Worm (Caenorhabditis elegans): ENCODE measurements around the gene cdr-2.

- no peak for TF ChIP-seq unc-39 (tag; optimal IDR thresholded peaks at IDR 0.05)
- no peak for TF ChIP-seq nhr-76 (tag; optimal IDR thresholded peaks at IDR 0.05)
- no peak for TF ChIP-seq elt-3 (tag; optimal IDR thresholded peaks at IDR 0.05)
- TF ChIP-seq ztf-11 (tag; optimal IDR thresholded peaks at IDR 0.05), result no peak
- no peak for TF ChIP-seq sptf-1 (tag; optimal IDR thresholded peaks at IDR 0.05)
- no peak for TF ChIP-seq nhr-12 (tag; optimal IDR thresholded peaks at IDR 0.05)
- no peak for TF ChIP-seq lsy-2 (tag; optimal IDR thresholded peaks at IDR 0.05)
- no peak for TF ChIP-seq snpc-4 (tag; optimal IDR thresholded peaks at IDR 0.05)
- TF ChIP-seq mab-5 (tag; optimal IDR thresholded peaks at IDR 0.05), result no peak
- TF ChIP-seq unc-62 (GFP tag; optimal IDR thresholded peaks at IDR 0.05), result no peak
- TF ChIP-seq mep-1 (tag; optimal IDR thresholded peaks at IDR 0.05), result no peak
- TF ChIP-seq nhr-237 (tag; optimal IDR thresholded peaks at IDR 0.05), result no peak
- no peak for TF ChIP-seq ceh-83 (GFP tag; optimal IDR thresholded peaks at IDR 0.05)
These were observed 25.9 kb upstream of the cdr-2 start, which contains the start of gene pals-37 for ce11 chrV:12441420-12441819.
